Worm (Caenorhabditis elegans) whole organism, L4 larva: ENCODE results near the gene srh-39.

Experiments used
- D1046.2 ChIP-seq: fragments of 200-800 bp; sonication (Bioruptor generic); IDR thresholded peaks from 2 replicates; pipeline ENCODE4 v1.3.6; 2022; ENCODE audit warnings: missing genetic modification characterization, missing compliant biosample characterization
- R02D3.7 ChIP-seq: fragments of 150-350 bp; sonication (generic microtip); optimal IDR thresholded peaks from 3 replicates; lab custom pipeline; 2014; ENCODE audit warnings: missing biosample characterization, missing genetic modification characterization
- T20F7.1 ChIP-seq: fragments of 200-800 bp; sonication (Bioruptor generic); optimal IDR thresholded peaks from 2 replicates; lab custom pipeline; 2018; ENCODE audit warnings: mild to moderate bottlenecking, missing genetic modification characterization, missing compliant biosample characterization
- T26A8.4 ChIP-seq: fragments of 200-800 bp; sonication (Bioruptor generic); IDR thresholded peaks from 2 replicates; pipeline ENCODE4 v1.3.6; 2022; ENCODE audit warnings: missing genetic modification characterization, missing compliant biosample characterization
- aha-1 ChIP-seq: fragments of 150-350 bp; peaks from one replicate; lab custom pipeline; 2014; ENCODE audit warnings: missing biosample characterization, missing genetic modification characterization
- aly-2 ChIP-seq: sonication (generic microtip); optimal IDR thresholded peaks from 2 replicates; lab custom pipeline; 2018; ENCODE audit warnings: missing biosample characterization, missing genetic modification characterization
- ama-1 ChIP-seq: fragments of 150-350 bp; optimal IDR thresholded peaks from 2 replicates; lab custom pipeline; 2014; ENCODE audit warnings: inconsistent platforms, mixed read lengths
- arid-1 ChIP-seq: fragments of 200-800 bp; sonication (Bioruptor generic); conservative IDR thresholded peaks from 2 replicates; pipeline ENCODE4 v1.3.6; 2022; ENCODE audit warnings: missing genetic modification reagents, missing genetic modification characterization, missing compliant biosample characterization
- ceh-82 ChIP-seq: sonication (generic microtip); optimal IDR thresholded peaks from 2 replicates; lab custom pipeline; 2017; ENCODE audit warnings: missing biosample characterization, missing genetic modification characterization
- ces-1 ChIP-seq: fragments of 150-350 bp; sonication (generic microtip); optimal IDR thresholded peaks from 4 replicates; lab custom pipeline; 2014; ENCODE audit warnings: missing biosample characterization, missing genetic modification reagents, missing genetic modification characterization
- daf-16 ChIP-seq, 3 experiments: sonication (generic microtip); optimal IDR thresholded peaks; 2 replicates each; lab custom pipeline; 2016 to 2017; ENCODE audit warnings: missing genetic modification characterization in 3 of 3, missing genetic modification reagents in 3 of 3, mild to moderate bottlenecking in 2 of 3, missing compliant biosample characterization in 2 of 3, missing biosample characterization in 1 of 3, moderate library complexity in 1 of 3
- dmd-6 ChIP-seq: fragments of 200-800 bp; sonication (Bioruptor generic); IDR thresholded peaks from 2 replicates; pipeline ENCODE4 v1.3.6; 2022; ENCODE audit warnings: missing genetic modification reagents, missing genetic modification characterization, missing compliant biosample characterization
- dve-1 ChIP-seq: sonication (generic microtip); optimal IDR thresholded peaks from 2 replicates; lab custom pipeline; 2017; ENCODE audit warnings: antibody characterized with exemption, mild to moderate bottlenecking, missing genetic modification characterization, missing compliant biosample characterization; ENCODE audit not compliant: insufficient read depth
- fos-1 ChIP-seq: fragments of 150-350 bp; optimal IDR thresholded peaks from 2 replicates; lab custom pipeline; 2014; ENCODE audit warnings: missing biosample characterization, missing genetic modification characterization
- hmg-1.1 ChIP-seq: fragments of 200-800 bp; sonication (Bioruptor generic); IDR thresholded peaks from 2 replicates; pipeline ENCODE4 v1.3.6; 2022; ENCODE audit warnings: missing genetic modification reagents, missing genetic modification characterization, missing compliant biosample characterization
- jun-1 ChIP-seq: fragments of 150-350 bp; optimal IDR thresholded peaks from 2 replicates; lab custom pipeline; 2014; ENCODE audit warnings: missing biosample characterization, missing genetic modification reagents, missing genetic modification characterization
- lin-13 ChIP-seq: fragments of 150-350 bp; optimal IDR thresholded peaks from 2 replicates; lab custom pipeline; 2014; ENCODE audit warnings: missing biosample characterization, missing genetic modification reagents, missing genetic modification characterization
- lin-38 ChIP-seq: fragments of 200-800 bp; sonication (Bioruptor generic); IDR thresholded peaks from 2 replicates; pipeline ENCODE4 v1.3.6; 2022; ENCODE audit warnings: missing genetic modification reagents, missing genetic modification characterization, missing compliant biosample characterization
- lsy-2 ChIP-seq, 2 experiments: fragments of 150-350 bp in 1 of 2; sonication (generic microtip) in 1 of 2; optimal IDR thresholded peaks; 2 replicates each; lab custom pipeline; 2014 to 2017; ENCODE audit warnings: missing biosample characterization in 2 of 2, missing genetic modification characterization in 2 of 2
- madf-9 ChIP-seq: fragments of 200-800 bp; sonication (Bioruptor generic); conservative IDR thresholded peaks from 2 replicates; pipeline ENCODE4 v1.3.6; 2022; ENCODE audit warnings: missing genetic modification reagents, missing genetic modification characterization, missing compliant biosample characterization
- mep-1 ChIP-seq: fragments of 150-350 bp; sonication (generic microtip); optimal IDR thresholded peaks from 3 replicates; lab custom pipeline; 2014; ENCODE audit warnings: missing biosample characterization, missing genetic modification characterization
- mxl-2 ChIP-seq: fragments of 200-800 bp; sonication (Bioruptor generic); conservative IDR thresholded peaks from 2 replicates; pipeline ENCODE4 v1.3.6; 2022; ENCODE audit warnings: missing genetic modification reagents, missing genetic modification characterization, missing compliant biosample characterization
- nhr-10 ChIP-seq: fragments of 150-350 bp; optimal IDR thresholded peaks from 2 replicates; lab custom pipeline; 2014; ENCODE audit warnings: missing biosample characterization, missing genetic modification characterization
- nhr-102 ChIP-seq: sonication (generic microtip); optimal IDR thresholded peaks from 2 replicates; lab custom pipeline; 2016; ENCODE audit warnings: mild to moderate bottlenecking, missing genetic modification characterization, moderate library complexity, missing compliant biosample characterization
- nhr-111 ChIP-seq: fragments of 200-800 bp; sonication (Bioruptor generic); optimal IDR thresholded peaks from 2 replicates; lab custom pipeline; 2018; ENCODE audit warnings: mild to moderate bottlenecking, missing genetic modification characterization, missing compliant biosample characterization
- nhr-25 ChIP-seq: sonication (generic microtip); optimal IDR thresholded peaks from 2 replicates; lab custom pipeline; 2017; ENCODE audit warnings: missing genetic modification characterization, mild to moderate bottlenecking, missing compliant biosample characterization, antibody characterized with exemption, moderate library complexity, borderline replicate concordance; ENCODE audit not compliant: insufficient read depth
- nhr-28 ChIP-seq: fragments of 150-350 bp; optimal IDR thresholded peaks from 2 replicates; lab custom pipeline; 2014; ENCODE audit warnings: missing biosample characterization, missing genetic modification characterization
- nhr-48 ChIP-seq: sonication (generic microtip); optimal IDR thresholded peaks from 2 replicates; lab custom pipeline; 2016; ENCODE audit warnings: mild to moderate bottlenecking, missing genetic modification characterization, missing compliant biosample characterization
- nhr-77 ChIP-seq: fragments of 150-350 bp; optimal IDR thresholded peaks from 2 replicates; lab custom pipeline; 2014; ENCODE audit warnings: missing biosample characterization, missing genetic modification characterization
- rbr-2 ChIP-seq: sonication (generic microtip); optimal IDR thresholded peaks from 2 replicates; lab custom pipeline; 2016; ENCODE audit warnings: missing genotype, missing genetic modification characterization, missing compliant biosample characterization
- set-16 ChIP-seq: fragments of 200-800 bp; sonication (Bioruptor generic); IDR thresholded peaks from 2 replicates; pipeline ENCODE4 v1.3.6; 2022; ENCODE audit warnings: missing genetic modification reagents, missing genetic modification characterization, missing compliant biosample characterization
- unc-62 ChIP-seq, 3 experiments: fragments of 150-350 bp in 1 of 3; sonication (generic microtip); optimal IDR thresholded peaks in 2 of 3; peaks in 1 of 3; 1 replicate in 1 of 3; 2 replicates in 2 of 3; lab custom pipeline; 2014 to 2017; ENCODE audit warnings: missing biosample characterization in 3 of 3, missing genetic modification characterization in 3 of 3, missing genetic modification reagents in 3 of 3, missing genotype in 1 of 3
- vab-7 ChIP-seq: fragments of 200-800 bp; sonication (Bioruptor generic); IDR thresholded peaks from 2 replicates; pipeline ENCODE4 v1.3.6; 2022; ENCODE audit warnings: missing genetic modification reagents, missing genetic modification characterization, missing compliant biosample characterization

The srh-39 gene

ce11 chrII:7773427-7773993, 8.2 kb upstream of the srh-39 start:
- TF ChIP-seq unc-62 (GFP tag; optimal IDR thresholded peaks at IDR 0.05 in 1 of 2; lab: Kevin White, UChicago) (peak in 1 of 2 experiments; percentile 58), unc-62 (tag; optimal IDR thresholded peaks at IDR 0.05; lab: Kevin White, UChicago) (no peak), dve-1 (tag; lab: Kevin White, UChicago) (peak; percentile 9), nhr-111 (GFP tag; lab: Kevin White, UChicago) (no peak), ama-1 (lab: Kevin White, UChicago) (peak; percentile 63), D1046.2 (GFP tag; lab: Robert Waterston, UW) (peak; percentile 47; the same call in 1 of the 2 replicates), T20F7.1 (peak; percentile 4), T26A8.4 (GFP tag; lab: Robert Waterston, UW) (peak; percentile 54; the same call in 1 of the 2 replicates), dmd-6 (GFP tag; lab: Robert Waterston, UW) (0 out of 2 replicates have a peak, but pooled peaks have one; percentile 13), mep-1 (peak; percentile 27), nhr-102 (tag; lab: Kevin White, UChicago) (peak; percentile 39), arid-1 (GFP tag; lab: Robert Waterston, UW) (0 out of 2 replicates have a peak, but pooled peaks have one; percentile 23), lin-38 (GFP tag; lab: Robert Waterston, UW) (peak; percentile 37; the same call in 1 of the 2 replicates), jun-1 (tag; lab: Kevin White, UChicago) (no peak), nhr-77 (tag; lab: Kevin White, UChicago) (no peak), daf-16 (GFP tag; optimal IDR thresholded peaks at IDR 0.05; lab: Kevin White, UChicago) (no peak), daf-16 (tag; optimal IDR thresholded peaks at IDR 0.05; lab: Kevin White, UChicago) (peak; percentile 27)

DNA sequence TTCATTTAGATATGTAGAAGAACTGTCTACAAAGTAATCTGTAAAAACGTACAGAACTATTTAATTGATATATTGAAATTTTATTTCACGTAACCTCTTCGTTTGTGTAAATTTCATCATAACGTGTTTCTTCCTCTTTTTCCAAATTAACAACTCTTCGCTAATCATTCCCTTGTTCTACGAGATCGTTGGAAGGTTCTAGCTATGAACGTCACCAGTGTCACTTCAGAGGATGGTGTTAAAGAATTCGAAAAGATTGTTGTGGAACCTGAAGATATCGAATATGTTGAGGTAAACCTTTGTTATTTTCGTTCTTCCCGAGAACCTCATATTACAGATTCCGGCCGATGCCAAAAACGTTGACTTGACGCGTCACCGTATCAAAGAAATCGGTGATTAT, 7.1 kb upstream of the srh-39 start, which contains the start of gene C06A8.6:
C06A8.6 (plus strand) TSS at position 89 of the 400 bp plus-strand sequence.
- TF ChIP-seq unc-62 (GFP tag; optimal IDR thresholded peaks at IDR 0.05 in 1 of 2; lab: Kevin White, UChicago) = peak in 1 of 2 experiments; percentile 90
- no peak for TF ChIP-seq unc-62 (tag; optimal IDR thresholded peaks at IDR 0.05; lab: Kevin White, UChicago)
- TF ChIP-seq hmg-1.1 (GFP tag; lab: Robert Waterston, UW) = no peak

DNA sequence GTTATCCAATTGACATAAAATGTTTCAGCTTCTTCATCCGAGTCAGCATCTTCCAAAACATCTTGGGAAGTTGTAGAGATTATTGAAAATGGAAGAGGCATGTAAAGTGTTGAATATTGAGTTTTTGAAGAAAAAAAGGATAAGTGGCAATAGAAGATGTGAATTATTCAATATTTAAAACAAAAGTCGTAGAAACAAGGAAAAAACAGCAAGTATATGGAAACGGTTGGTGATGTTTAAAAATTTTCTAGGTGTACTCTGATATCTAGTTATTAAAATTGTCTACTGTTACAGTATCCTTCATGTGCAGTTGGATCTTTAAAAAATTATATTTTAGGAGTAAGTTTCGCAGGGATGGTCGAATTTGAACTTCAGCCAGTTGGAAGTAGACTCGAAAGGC, 6.6 kb upstream of the srh-39 start, which contains the start of gene C06A8.8:
C06A8.8 (minus strand) TSS at position 101 of the 400 bp plus-strand sequence.
- peak; percentile 18 for TF ChIP-seq aha-1 (tag; lab: Kevin White, UChicago)
- TF ChIP-seq ces-1 = no peak
- no peak for TF ChIP-seq mep-1
- TF ChIP-seq rbr-2 (tag; lab: Kevin White, UChicago) = no peak
- TF ChIP-seq R02D3.7 (tag; lab: Kevin White, UChicago) = no peak
- TF ChIP-seq mxl-2 (GFP tag; lab: Robert Waterston, UW) = no peak
- no peak for TF ChIP-seq lsy-2 (tag; optimal IDR thresholded peaks at IDR 0.05; lab: Kevin White, UChicago)

DNA sequence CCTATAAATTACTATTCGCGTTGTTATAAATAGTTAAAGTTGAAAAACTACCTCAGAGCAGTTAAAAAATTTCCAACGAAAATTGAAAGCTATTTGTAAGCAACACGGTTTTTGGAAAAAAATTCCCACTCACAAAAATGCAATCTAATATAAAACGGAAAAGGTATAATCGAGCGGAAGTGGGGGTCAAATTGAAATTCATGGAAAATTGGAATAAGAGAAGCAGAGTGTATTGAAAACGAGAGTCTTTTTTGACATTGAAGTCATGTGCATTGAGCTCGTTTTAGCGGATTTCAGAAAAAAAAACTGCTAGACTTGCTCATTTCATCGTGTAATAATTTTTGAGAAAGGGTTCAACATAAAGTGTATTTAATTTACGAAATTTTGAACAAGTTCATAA, 4.9 kb upstream of the srh-39 start:
- TF ChIP-seq vab-7 = no peak
- peak; percentile 66 for TF ChIP-seq aha-1 (tag; lab: Kevin White, UChicago)

ce11 chrII:7769254-7769653, 3.9 kb upstream of the srh-39 start:
- TF ChIP-seq mep-1 (peak; percentile 4), lin-13 (GFP tag; lab: Kevin White, UChicago) (no peak), D1046.2 (GFP tag; lab: Robert Waterston, UW) (no peak), nhr-25 (tag; lab: Kevin White, UChicago) (peak; percentile 32), nhr-48 (tag; lab: Kevin White, UChicago) (no peak)

DNA sequence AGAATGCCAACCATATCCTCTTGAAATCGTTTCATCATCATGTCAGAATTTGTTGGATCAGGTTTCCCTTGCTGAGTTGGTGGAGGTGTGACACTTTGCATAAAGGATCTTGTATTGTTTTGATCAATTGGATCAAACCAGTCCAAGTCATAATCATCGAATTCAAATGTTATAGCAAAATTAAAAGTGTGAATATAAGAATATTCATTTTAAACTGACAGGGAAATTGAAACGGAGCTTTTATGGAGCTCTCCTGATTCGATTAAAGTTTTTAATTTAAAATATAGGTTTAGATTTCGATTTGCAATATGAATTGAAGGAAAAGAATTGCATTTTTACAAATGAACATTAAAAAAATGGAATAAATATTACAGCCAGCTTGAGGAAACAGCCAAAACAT, 1.8 kb downstream of the srh-39 start, which contains the start of gene B0228.9:
B0228.9 (minus strand) TSS at position 101 of the 400 bp plus-strand sequence.
- TF ChIP-seq nhr-102 (tag; lab: Kevin White, UChicago) (no peak), mep-1 (no peak), nhr-10 (tag; lab: Kevin White, UChicago) (no peak), aly-2 (tag; lab: Kevin White, UChicago) (no peak), hmg-1.1 (GFP tag; lab: Robert Waterston, UW) (no peak), nhr-28 (tag; lab: Kevin White, UChicago) (no peak), ceh-82 (tag; lab: Kevin White, UChicago) (no peak), jun-1 (tag; lab: Kevin White, UChicago) (no peak), set-16 (GFP tag; lab: Robert Waterston, UW) (no peak), fos-1 (tag; lab: Kevin White, UChicago) (no peak), madf-9 (GFP tag; lab: Robert Waterston, UW) (no peak)
